Fruit fly (Drosophila melanogaster): Measurements from ENCODE around the gene CG7201.

CG7201 gene

dm6 chr3L:8320105-8320813 is 25.1 kb upstream of the CG7201 start, which contains the start of gene CG13670 (continued):
- TF ChIP-seq CG12155 (GFP tag; optimal IDR thresholded peaks at IDR 0.05) (no peak), org-1 (GFP tag; optimal IDR thresholded peaks at IDR 0.05) (no peak), CG1024 (GFP tag; IDR thresholded peaks at IDR 0.05) (no peak), usp (GFP tag; optimal IDR thresholded peaks at IDR 0.05) (no peak), CG33213 (GFP tag; optimal IDR thresholded peaks at IDR 0.05) (no peak), CG6272 (GFP tag; IDR thresholded peaks at IDR 0.05) (no peak), Atf-2 (GFP tag; optimal IDR thresholded peaks at IDR 0.05) (no peak), Hr78 (GFP tag; optimal IDR thresholded peaks at IDR 0.05) (no peak), CG5953 (GFP tag; IDR thresholded peaks at IDR 0.05) (no peak)

- TF ChIP-seq Aef1 (GFP tag; IDR thresholded peaks at IDR 0.05) = no peak
- no peak for TF ChIP-seq her (GFP tag; optimal IDR thresholded peaks at IDR 0.05)
- TF ChIP-seq CG32767 (GFP tag; IDR thresholded peaks at IDR 0.05) = no peak
- TF ChIP-seq bsh (GFP tag; optimal IDR thresholded peaks at IDR 0.05) = peak in 1 of 2 experiments; percentile 5
- no peak for TF ChIP-seq sna (GFP tag; IDR thresholded peaks at IDR 0.05; ENCODE audit: partially characterized antibody)
- no peak for TF ChIP-seq en (GFP tag; optimal IDR thresholded peaks at IDR 0.05)
- TF ChIP-seq gfzf (GFP tag; optimal IDR thresholded peaks at IDR 0.05) = no peak
- TF ChIP-seq Rx (GFP tag; IDR thresholded peaks at IDR 0.05) = no peak
- no peak for TF ChIP-seq CG7963 (GFP tag; IDR thresholded peaks at IDR 0.05; ENCODE audit: partially characterized antibody)
- TF ChIP-seq CG9876 (GFP tag; optimal IDR thresholded peaks at IDR 0.05) = no peak
- no peak for TF ChIP-seq Hr39 (optimal IDR thresholded peaks at IDR 0.05)
- peak; percentile 1 for TF ChIP-seq CG2712 (tag; optimal IDR thresholded peaks at IDR 0.05)
- TF ChIP-seq Hr78 (GFP tag; optimal IDR thresholded peaks at IDR 0.05) = no peak
- no peak for TF ChIP-seq CG11085 (GFP tag; IDR thresholded peaks at IDR 0.05)
- no peak for TF ChIP-seq MTF-1 (GFP tag; optimal IDR thresholded peaks at IDR 0.05; ENCODE audit: borderline replicate concordance)
- TF ChIP-seq CG10979 (tag; optimal IDR thresholded peaks at IDR 0.05) = no peak
- no peak for TF ChIP-seq CG16815 (GFP tag; optimal IDR thresholded peaks at IDR 0.05)
- no peak for TF ChIP-seq nom (GFP tag; optimal IDR thresholded peaks at IDR 0.05)
- TF ChIP-seq CG6689 (GFP tag; IDR thresholded peaks at IDR 0.05) = no peak
- TF ChIP-seq CG18011 (GFP tag; optimal IDR thresholded peaks at IDR 0.05) = no peak
- TF ChIP-seq ase (GFP tag; IDR thresholded peaks at IDR 0.05) = 0 out of 3 replicates have a peak, but pooled peaks have one; percentile 19
- TF ChIP-seq lmd (GFP tag; IDR thresholded peaks at IDR 0.05) = no peak
- no peak for TF ChIP-seq ci (GFP tag; IDR thresholded peaks at IDR 0.05)
- no peak for TF ChIP-seq zf30C (GFP tag; optimal IDR thresholded peaks at IDR 0.05)
- TF ChIP-seq Hsf (GFP tag; optimal IDR thresholded peaks at IDR 0.05) = no peak
- TF ChIP-seq gsb (GFP tag; IDR thresholded peaks at IDR 0.05) = no peak
- no peak for TF ChIP-seq dysf (GFP tag; IDR thresholded peaks at IDR 0.05)
- TF ChIP-seq CG14014 (GFP tag; IDR thresholded peaks at IDR 0.05) = no peak
- no peak for TF ChIP-seq toy (GFP tag; IDR thresholded peaks at IDR 0.05)
- no peak for TF ChIP-seq tx (GFP tag; optimal IDR thresholded peaks at IDR 0.05)
- TF ChIP-seq Nf-YA (GFP tag; IDR thresholded peaks at IDR 0.05) = no peak
- TF ChIP-seq CG12236 (GFP tag; optimal IDR thresholded peaks at IDR 0.05) = no peak
- TF ChIP-seq pho (GFP tag; optimal IDR thresholded peaks at IDR 0.05) = no peak
- no peak for TF ChIP-seq CG17568 (GFP tag; optimal IDR thresholded peaks at IDR 0.05)
- no peak for TF ChIP-seq HmgZ (tag; optimal IDR thresholded peaks at IDR 0.05)
- TF ChIP-seq CG1024 (GFP tag; IDR thresholded peaks at IDR 0.05) = no peak
- no peak for TF ChIP-seq vfl (GFP tag; optimal IDR thresholded peaks at IDR 0.05)
- TF ChIP-seq CG13894 (tag; optimal IDR thresholded peaks at IDR 0.05) = no peak
- TF ChIP-seq wek (GFP tag; optimal IDR thresholded peaks at IDR 0.05) = no peak
- TF ChIP-seq CG17359 (tag; optimal IDR thresholded peaks at IDR 0.05) = peak; percentile 1
- TF ChIP-seq CG9215 (GFP tag; IDR thresholded peaks at IDR 0.05) = no peak
- no peak for TF ChIP-seq CG13287 (GFP tag; IDR thresholded peaks at IDR 0.05; ENCODE audit: partially characterized antibody)
These were observed 23.9 kb upstream of the CG7201 start, which contains the start of gene CG43059 for dm6 chr3L:8318916-8319506. Gene CG43059, minus strand, starts transcription at chr3L:8318966.

Data from whole organism, embryonic.